Worm (Caenorhabditis elegans) whole organism, mixed stage, embryonic: ENCODE measurements around the gene srt-47.
A peak's percentile ranks its signal among the peaks of the same experiment; 100 is the strongest.

Experiments
- blmp-1 ChIP-seq: fragments of 150-350 bp; optimal IDR thresholded peaks from 2 replicates; lab custom pipeline; 2014; ENCODE audit warnings: missing biosample characterization, missing genetic modification characterization
- ceh-39 ChIP-seq: fragments of 150-350 bp; optimal IDR thresholded peaks from 2 replicates; lab custom pipeline; 2014; ENCODE audit warnings: missing biosample characterization, missing genetic modification characterization
- ceh-43 ChIP-seq: fragments of 200-800 bp; sonication (Bioruptor generic); optimal IDR thresholded peaks from 2 replicates; lab custom pipeline; 2018; ENCODE audit warnings: mild to moderate bottlenecking, missing genetic modification characterization, moderate library complexity, missing compliant biosample characterization
- ceh-83 ChIP-seq: fragments of 200-800 bp; sonication (Bioruptor generic); optimal IDR thresholded peaks from 2 replicates; lab custom pipeline; 2018; ENCODE audit warnings: mild to moderate bottlenecking, missing genetic modification characterization, missing compliant biosample characterization
- ces-1 ChIP-seq: fragments of 150-350 bp; optimal IDR thresholded peaks from 2 replicates; lab custom pipeline; 2014; ENCODE audit warnings: missing biosample characterization, missing genetic modification reagents, missing genetic modification characterization
- cnd-1 ChIP-seq: fragments of 200-800 bp; sonication (Bioruptor generic); optimal IDR thresholded peaks from 2 replicates; lab custom pipeline; 2018; ENCODE audit warnings: mild to moderate bottlenecking, missing genetic modification characterization, missing compliant biosample characterization
- drap-1 ChIP-seq: fragments of 200-800 bp; sonication (Bioruptor generic); optimal IDR thresholded peaks from 3 replicates; lab custom pipeline; 2018; ENCODE audit warnings: mild to moderate bottlenecking, missing genetic modification characterization, missing compliant biosample characterization
- elt-1 ChIP-seq: sonication (generic microtip); optimal IDR thresholded peaks from 2 replicates; lab custom pipeline; 2017; ENCODE audit warnings: missing genetic modification characterization, mild to moderate bottlenecking, missing compliant biosample characterization, antibody characterized with exemption, moderate library complexity, borderline replicate concordance; ENCODE audit not compliant: insufficient read depth
- flh-1 ChIP-seq: fragments of 200-800 bp; sonication (Bioruptor generic); optimal IDR thresholded peaks from 2 replicates; lab custom pipeline; 2018; ENCODE audit warnings: mild to moderate bottlenecking, missing genetic modification characterization, moderate library complexity, missing compliant biosample characterization
- ham-2 ChIP-seq: fragments of 200-800 bp; sonication (Bioruptor generic); optimal IDR thresholded peaks from 2 replicates; lab custom pipeline; 2018; ENCODE audit warnings: mild to moderate bottlenecking, missing genetic modification characterization, missing compliant biosample characterization
- hlh-1 ChIP-seq: fragments of 150-350 bp; optimal IDR thresholded peaks from 2 replicates; lab custom pipeline; 2014; ENCODE audit warnings: missing biosample characterization, missing genetic modification reagents, missing genetic modification characterization
- lin-13 ChIP-seq: fragments of 150-350 bp; optimal IDR thresholded peaks from 2 replicates; lab custom pipeline; 2014; ENCODE audit warnings: missing biosample characterization, missing genetic modification characterization
- lin-32 ChIP-seq: fragments of 200-800 bp; sonication (Bioruptor generic); optimal IDR thresholded peaks from 2 replicates; lab custom pipeline; 2018; ENCODE audit warnings: mild to moderate bottlenecking, missing genetic modification characterization, missing compliant biosample characterization
- lsy-2 ChIP-seq: fragments of 150-350 bp; optimal IDR thresholded peaks from 2 replicates; lab custom pipeline; 2014; ENCODE audit warnings: missing biosample characterization, missing genetic modification characterization
- mab-5 ChIP-seq: fragments of 150-350 bp; optimal IDR thresholded peaks from 2 replicates; lab custom pipeline; 2014; ENCODE audit warnings: missing biosample characterization, missing genetic modification characterization
- mep-1 ChIP-seq: fragments of 150-350 bp; optimal IDR thresholded peaks from 2 replicates; lab custom pipeline; 2017; ENCODE audit warnings: missing biosample characterization, missing genetic modification reagents, missing genetic modification characterization, inconsistent platforms
- mls-2 ChIP-seq: sonication (generic microtip); optimal IDR thresholded peaks from 2 replicates; lab custom pipeline; 2016; ENCODE audit warnings: mild to moderate bottlenecking, missing genetic modification characterization, moderate library complexity, missing compliant biosample characterization
- nhr-12 ChIP-seq: fragments of 150-350 bp; optimal IDR thresholded peaks from 2 replicates; lab custom pipeline; 2014; ENCODE audit warnings: missing biosample characterization, missing genetic modification characterization
- nhr-2 ChIP-seq: fragments of 150-350 bp; optimal IDR thresholded peaks from 2 replicates; lab custom pipeline; 2014; ENCODE audit warnings: missing biosample characterization, missing genetic modification characterization
- nhr-237 ChIP-seq: fragments of 150-350 bp; optimal IDR thresholded peaks from 2 replicates; lab custom pipeline; 2014; ENCODE audit warnings: missing biosample characterization, missing genetic modification characterization
- nhr-28 ChIP-seq: fragments of 150-350 bp; optimal IDR thresholded peaks from 2 replicates; lab custom pipeline; 2014; ENCODE audit warnings: missing biosample characterization, missing genetic modification characterization
- pha-4 ChIP-seq: fragments of 150-350 bp; optimal IDR thresholded peaks from 2 replicates; lab custom pipeline; 2018; ENCODE audit warnings: missing biosample characterization, missing genetic modification reagents, missing genetic modification characterization
- sem-2 ChIP-seq: fragments of 200-800 bp; sonication (Bioruptor generic); optimal IDR thresholded peaks from 2 replicates; lab custom pipeline; 2018; ENCODE audit warnings: mild to moderate bottlenecking, missing genetic modification characterization, missing compliant biosample characterization
- snpc-4 ChIP-seq: fragments of 150-350 bp; optimal IDR thresholded peaks from 2 replicates; lab custom pipeline; 2014; ENCODE audit warnings: missing biosample characterization, missing genetic modification characterization
- sptf-1 ChIP-seq: sonication (generic microtip); optimal IDR thresholded peaks from 2 replicates; lab custom pipeline; 2017; ENCODE audit warnings: mild to moderate bottlenecking, missing genetic modification characterization, moderate library complexity, missing compliant biosample characterization
- tbx-8 ChIP-seq: fragments of 200-800 bp; sonication (Bioruptor generic); optimal IDR thresholded peaks from 2 replicates; lab custom pipeline; 2018; ENCODE audit warnings: mild to moderate bottlenecking, missing genetic modification characterization, moderate library complexity, missing compliant biosample characterization
- unc-120 ChIP-seq: sonication (generic microtip); optimal IDR thresholded peaks from 2 replicates; lab custom pipeline; 2017; ENCODE audit warnings: missing genetic modification characterization, missing compliant biosample characterization; ENCODE audit not compliant: poor library complexity, severe bottlenecking
- unc-39 ChIP-seq: fragments of 150-350 bp; optimal IDR thresholded peaks from 2 replicates; lab custom pipeline; 2014; ENCODE audit warnings: missing biosample characterization, missing genetic modification characterization
- zip-8 ChIP-seq: fragments of 150-350 bp; optimal IDR thresholded peaks from 2 replicates; lab custom pipeline; 2014; ENCODE audit warnings: missing biosample characterization, missing genetic modification characterization
- ztf-11 ChIP-seq: fragments of 150-350 bp; optimal IDR thresholded peaks from 2 replicates; lab custom pipeline; 2014; ENCODE audit warnings: missing biosample characterization, missing genetic modification characterization

The srt-47 gene

DNA sequence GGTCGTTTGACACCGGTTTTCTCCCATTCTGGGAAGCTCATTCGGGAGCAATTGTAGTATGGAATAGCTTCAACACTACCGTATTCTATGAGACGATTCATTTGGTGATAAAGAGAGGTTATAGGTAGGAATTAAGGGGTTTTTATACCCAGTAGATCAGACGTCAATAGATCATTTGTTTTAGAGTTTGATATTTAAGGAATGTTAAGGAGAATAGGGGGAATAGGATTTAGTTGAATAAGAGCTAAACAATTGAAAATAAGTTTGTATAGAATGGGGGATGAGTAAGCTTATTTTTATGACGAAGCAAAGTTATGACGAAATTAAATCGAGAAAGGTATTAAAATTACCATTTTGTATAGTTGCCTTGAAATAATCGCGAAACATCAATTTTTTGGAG, at the start of gene srt-47:
srt-47 (minus strand) TSS at position 101 of the 400 bp plus-strand sequence.
- TF ChIP-seq lin-32 (GFP tag; lab: Kevin White, UChicago) (no peak), hlh-1 (no peak), unc-120 (tag; lab: Kevin White, UChicago) (no peak), flh-1 (no peak), ces-1 (GFP tag; lab: Kevin White, UChicago) (no peak), cnd-1 (tag; lab: Kevin White, UChicago) (no peak), sem-2 (no peak), sptf-1 (tag; lab: Kevin White, UChicago) (no peak), ztf-11 (no peak), snpc-4 (tag; lab: Kevin White, UChicago) (no peak), nhr-2 (tag; lab: Kevin White, UChicago) (no peak), tbx-8 (GFP tag; lab: Kevin White, UChicago) (no peak), ceh-39 (no peak), blmp-1 (tag; lab: Kevin White, UChicago) (no peak), zip-8 (no peak), nhr-28 (no peak), unc-39 (tag; lab: Kevin White, UChicago) (no peak)

DNA sequence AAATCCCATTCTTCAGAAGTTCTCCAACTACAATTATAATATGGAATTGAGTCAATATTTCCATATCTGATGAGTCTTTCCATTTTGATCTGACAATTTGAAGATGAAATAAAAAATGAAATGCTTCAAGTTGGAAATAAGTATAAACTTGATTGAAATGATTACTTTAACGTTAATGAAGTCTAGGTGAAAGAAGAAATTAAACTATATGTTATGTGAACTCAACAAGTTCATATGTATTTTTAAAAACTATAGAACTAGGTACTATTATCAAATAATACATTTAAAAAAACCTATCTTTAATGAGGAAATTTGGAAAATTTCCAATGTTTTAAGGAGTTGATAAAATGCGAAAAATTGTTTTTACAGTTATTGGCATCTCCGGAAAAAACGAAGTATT, 45.1 kb upstream of the srt-47 start, which contains the start of gene srt-49:
srt-49 (minus strand) TSS at position 101 of the 400 bp plus-strand sequence.
- TF ChIP-seq drap-1 (GFP tag; lab: Kevin White, UChicago) (no peak), ham-2 (GFP tag; lab: Kevin White, UChicago) (no peak), nhr-237 (tag; lab: Kevin White, UChicago) (no peak), cnd-1 (tag; lab: Kevin White, UChicago) (no peak), mab-5 (no peak), ceh-43 (GFP tag; lab: Kevin White, UChicago) (no peak), nhr-12 (tag; lab: Kevin White, UChicago) (no peak), blmp-1 (tag; lab: Kevin White, UChicago) (no peak), pha-4 (tag; lab: Kevin White, UChicago) (no peak), zip-8 (no peak)

DNA sequence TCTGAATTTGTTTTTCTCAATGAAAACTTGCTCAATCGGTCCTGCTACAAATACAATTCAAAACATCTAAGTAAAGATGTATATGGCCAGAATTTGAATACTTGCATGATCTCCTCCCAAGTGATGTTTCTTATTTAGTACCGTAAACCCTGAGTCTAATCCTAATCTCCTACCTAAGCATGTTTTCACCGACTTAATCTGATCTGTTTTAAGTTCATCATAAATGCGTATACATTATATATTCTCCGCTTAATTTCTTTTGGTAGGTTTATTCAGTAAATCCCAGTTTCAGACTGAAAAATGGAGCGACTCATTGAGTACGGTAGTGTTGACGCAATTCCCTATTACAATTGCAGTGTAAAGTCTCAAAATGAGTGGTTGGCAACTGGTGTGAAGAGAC, 21.2 kb upstream of the srt-47 start, which contains the start of gene srt-50:
srt-50 (plus strand) TSS at position 301 of the 400 bp plus-strand sequence.
- TF ChIP-seq elt-1 (tag; lab: Kevin White, UChicago) (no peak), sem-2 (no peak), ces-1 (GFP tag; lab: Kevin White, UChicago) (no peak), mls-2 (tag; lab: Kevin White, UChicago) (no peak), pha-4 (tag; lab: Kevin White, UChicago) (no peak)

DNA sequence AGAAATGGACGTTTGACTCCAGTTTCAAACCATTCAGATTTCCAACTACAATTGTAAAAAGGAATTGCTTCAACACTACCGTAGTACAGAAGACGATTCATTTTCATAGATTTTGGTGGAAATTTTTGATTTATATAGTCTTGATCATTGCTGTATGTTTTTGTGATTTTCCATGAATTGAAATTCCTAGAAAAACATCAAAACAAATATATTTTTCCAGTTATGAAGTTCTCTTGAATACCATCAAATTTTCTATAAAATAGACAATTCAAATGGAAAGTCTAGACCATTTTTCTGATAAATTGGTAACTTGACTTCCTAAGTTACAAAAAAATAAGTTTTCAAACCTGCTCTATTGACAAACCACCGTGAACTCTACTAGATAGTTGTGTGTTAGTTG, 15.6 kb upstream of the srt-47 start, which contains the start of gene srt-48:
srt-48 (minus strand) TSS at position 101 of the 400 bp plus-strand sequence.
- TF ChIP-seq unc-120 (tag; lab: Kevin White, UChicago), result no peak
- TF ChIP-seq ceh-43 (GFP tag; lab: Kevin White, UChicago), result no peak
- TF ChIP-seq nhr-237 (tag; lab: Kevin White, UChicago), result no peak
- TF ChIP-seq ceh-83 (GFP tag; lab: Kevin White, UChicago), result no peak
- TF ChIP-seq mab-5, result no peak

DNA sequence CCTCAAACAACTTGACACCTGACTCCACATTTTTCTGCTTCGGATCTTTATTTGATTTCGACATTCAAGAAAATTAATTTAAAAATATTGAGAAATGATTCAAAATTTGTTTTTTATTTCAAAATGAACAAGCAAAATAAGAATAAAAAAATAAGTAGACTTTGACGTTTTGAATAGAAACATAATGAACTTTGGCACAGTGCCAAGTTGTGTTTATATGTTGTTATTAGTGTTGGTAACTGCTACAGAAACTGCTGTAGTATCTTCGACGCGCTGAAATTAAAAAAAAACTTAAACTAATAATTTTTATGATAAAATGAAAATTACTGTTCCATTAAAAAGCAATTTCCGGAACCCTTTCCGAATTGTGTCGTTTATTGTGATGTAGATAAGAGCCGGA, 12.5 kb upstream of the srt-47 start, which contains the start of gene Y41E3.18:
Y41E3.18 (minus strand) TSS at position 101 of the 400 bp plus-strand sequence.
- TF ChIP-seq nhr-12 (tag; lab: Kevin White, UChicago) (no peak), ceh-83 (GFP tag; lab: Kevin White, UChicago) (no peak), lsy-2 (tag; lab: Kevin White, UChicago) (no peak), ceh-43 (GFP tag; lab: Kevin White, UChicago) (no peak), lin-13 (no peak), sem-2 (no peak), ztf-11 (no peak), mep-1 (no peak), drap-1 (GFP tag; lab: Kevin White, UChicago) (no peak), flh-1 (no peak)

DNA sequence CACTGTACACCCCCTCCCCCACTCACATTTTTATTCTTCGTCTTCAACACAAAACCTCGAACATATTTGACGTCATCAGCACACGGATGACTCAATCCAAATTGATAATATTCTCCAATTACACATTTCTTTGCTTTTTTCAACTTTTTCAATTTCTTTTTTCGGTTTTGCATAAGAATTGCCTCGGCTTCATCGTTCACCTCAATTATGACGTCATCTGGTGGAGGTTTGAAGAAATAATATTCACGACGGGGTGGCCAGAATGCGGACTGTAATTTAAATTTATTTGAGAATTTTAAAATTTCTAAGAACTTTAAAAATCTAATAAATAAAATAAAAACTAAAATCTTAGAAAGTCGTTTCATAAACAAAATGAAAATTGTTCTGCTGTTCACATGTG, 10.6 kb upstream of the srt-47 start:
- TF ChIP-seq zip-8, result peak; percentile 91
- no peak for TF ChIP-seq elt-1 (tag; lab: Kevin White, UChicago)
- TF ChIP-seq lsy-2 (tag; lab: Kevin White, UChicago), result no peak
